Worm (Caenorhabditis elegans): ENCODE data around the gene igdb-3.

igdb-3 gene

DNA sequence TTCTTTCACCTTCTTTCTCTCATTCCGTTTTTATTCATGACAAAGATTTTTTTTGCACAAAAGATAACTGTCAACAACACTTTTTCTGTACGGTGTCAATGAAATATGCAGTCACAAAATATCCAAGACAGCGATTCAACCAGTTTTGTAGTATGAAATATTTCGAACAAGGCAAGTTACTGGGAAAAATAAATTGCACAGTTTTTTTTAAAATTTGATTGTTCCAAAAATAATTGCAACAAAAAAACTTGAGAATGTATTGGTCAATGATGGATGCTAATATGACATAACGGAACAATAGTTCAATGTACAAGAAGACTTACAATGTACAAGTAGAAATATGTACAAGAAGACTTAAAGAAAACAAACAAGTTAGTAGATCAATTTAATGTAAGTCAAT, 39.5 kb upstream of the igdb-3 start:
- no peak for TF ChIP-seq ceh-22 (tag; optimal IDR thresholded peaks at IDR 0.05)
- no peak for TF ChIP-seq che-1 (tag; optimal IDR thresholded peaks at IDR 0.05)
- TF ChIP-seq Y22D7AL.16 (tag; optimal IDR thresholded peaks at IDR 0.05) = no peak
- no peak for TF ChIP-seq zip-5 (tag; optimal IDR thresholded peaks at IDR 0.05)
- TF ChIP-seq ceh-31 (tag; optimal IDR thresholded peaks at IDR 0.05) = no peak
- TF ChIP-seq pha-2 (tag; optimal IDR thresholded peaks at IDR 0.05) = no peak
- TF ChIP-seq unc-55 (GFP tag; optimal IDR thresholded peaks at IDR 0.05) = no peak
- TF ChIP-seq fkh-6 (tag; optimal IDR thresholded peaks at IDR 0.05) = no peak
- TF ChIP-seq ceh-30 (tag; optimal IDR thresholded peaks at IDR 0.05) = no peak
- no peak for TF ChIP-seq ets-4 (tag; optimal IDR thresholded peaks at IDR 0.05)
- no peak for TF ChIP-seq pha-4 (tag; optimal IDR thresholded peaks at IDR 0.05)
- TF ChIP-seq K02D7.2 (tag; optimal IDR thresholded peaks at IDR 0.05) = no peak
- TF ChIP-seq ztf-16 (tag; optimal IDR thresholded peaks at IDR 0.05) = no peak
- TF ChIP-seq sdc-2 (tag; optimal IDR thresholded peaks at IDR 0.05) = no peak
- no peak for TF ChIP-seq ceh-2 (tag; optimal IDR thresholded peaks at IDR 0.05)
- no peak for TF ChIP-seq pat-9 (tag; optimal IDR thresholded peaks at IDR 0.05)
- TF ChIP-seq gmeb-2 (tag; optimal IDR thresholded peaks at IDR 0.05) = no peak
- TF ChIP-seq pax-1 (tag; optimal IDR thresholded peaks at IDR 0.05) = no peak
- no peak for TF ChIP-seq T23F11.4 (GFP tag; optimal IDR thresholded peaks at IDR 0.05)
- no peak for TF ChIP-seq hlh-15 (tag; optimal IDR thresholded peaks at IDR 0.05)

DNA sequence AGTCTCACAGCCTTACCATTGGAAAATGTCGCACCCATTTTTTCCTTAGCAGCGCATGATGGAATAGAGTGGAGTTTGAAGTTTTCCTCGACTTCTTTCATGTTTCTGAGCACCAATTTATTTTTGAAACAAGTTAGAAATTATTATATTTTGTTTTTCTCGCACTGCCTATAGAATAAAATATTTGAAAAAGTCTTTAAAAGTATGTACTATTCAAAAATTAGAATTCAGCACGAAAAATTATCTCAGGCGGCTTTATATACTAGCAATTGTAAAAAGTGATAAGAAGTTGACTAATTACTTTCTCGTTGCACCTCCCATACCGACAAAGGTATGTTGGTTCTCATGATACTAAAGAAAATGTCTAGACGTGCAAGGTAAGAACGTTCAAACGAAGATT, 38.3 kb upstream of the igdb-3 start, which contains the start of gene C03B1.9:
C03B1.9 (minus strand) TSS at position 101 of the 400 bp plus-strand sequence.
- no peak for TF ChIP-seq ttx-3 (tag; optimal IDR thresholded peaks at IDR 0.05)

DNA sequence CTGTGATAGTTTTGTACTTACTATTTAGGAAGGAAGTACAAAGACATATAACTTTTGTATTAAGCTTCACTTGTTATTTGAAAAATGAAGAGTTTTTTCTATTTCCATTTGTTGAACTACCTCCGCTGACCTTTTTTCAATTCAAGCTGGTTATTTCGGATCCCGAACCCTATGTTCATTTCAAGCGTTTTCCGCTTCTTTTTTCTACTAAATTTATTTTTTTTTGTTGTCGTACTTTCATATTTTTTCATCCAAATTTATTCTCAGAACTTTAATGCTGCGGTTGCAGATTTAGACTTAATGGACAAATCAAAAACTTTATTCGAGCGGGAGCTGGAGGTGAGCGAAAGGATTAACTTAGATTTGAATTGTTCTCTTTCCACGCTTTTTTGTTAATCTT, 35.3 kb upstream of the igdb-3 start, which contains the start of gene C03B1.6:
C03B1.6 (plus strand) TSS at position 301 of the 400 bp plus-strand sequence.
- TF ChIP-seq ceh-24 (tag; optimal IDR thresholded peaks at IDR 0.05) (no peak), ceh-31 (tag; optimal IDR thresholded peaks at IDR 0.05) (no peak), dmd-4 (tag; optimal IDR thresholded peaks at IDR 0.05; ENCODE audit: borderline replicate concordance) (no peak), hlh-6 (tag; optimal IDR thresholded peaks at IDR 0.05) (no peak), nhr-11 (tag; optimal IDR thresholded peaks at IDR 0.05) (no peak), hlh-8 (tag; optimal IDR thresholded peaks at IDR 0.05) (no peak)

DNA sequence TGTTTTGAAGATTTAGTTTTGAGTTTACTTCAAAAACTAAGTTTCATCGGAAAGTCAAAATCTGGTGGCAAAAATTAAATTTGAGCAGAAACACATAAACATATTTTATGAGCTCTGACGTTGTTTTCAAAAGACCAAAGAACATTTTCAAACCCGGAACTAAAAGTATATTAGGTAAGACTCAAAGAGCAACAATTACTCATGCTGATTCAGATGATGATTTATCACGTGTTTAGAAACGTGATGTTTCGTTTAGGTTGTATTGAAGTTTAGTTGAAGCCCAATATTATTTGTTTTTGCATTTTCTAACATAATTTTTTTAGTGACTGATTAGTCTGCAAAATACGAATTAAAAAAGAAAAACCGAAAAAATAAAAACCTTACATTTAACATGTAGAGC, 31.5 kb upstream of the igdb-3 start:
- TF ChIP-seq unc-42 (tag; optimal IDR thresholded peaks at IDR 0.05) (no peak), sox-2 (GFP tag; IDR thresholded peaks at IDR 0.05) (no peak)

DNA sequence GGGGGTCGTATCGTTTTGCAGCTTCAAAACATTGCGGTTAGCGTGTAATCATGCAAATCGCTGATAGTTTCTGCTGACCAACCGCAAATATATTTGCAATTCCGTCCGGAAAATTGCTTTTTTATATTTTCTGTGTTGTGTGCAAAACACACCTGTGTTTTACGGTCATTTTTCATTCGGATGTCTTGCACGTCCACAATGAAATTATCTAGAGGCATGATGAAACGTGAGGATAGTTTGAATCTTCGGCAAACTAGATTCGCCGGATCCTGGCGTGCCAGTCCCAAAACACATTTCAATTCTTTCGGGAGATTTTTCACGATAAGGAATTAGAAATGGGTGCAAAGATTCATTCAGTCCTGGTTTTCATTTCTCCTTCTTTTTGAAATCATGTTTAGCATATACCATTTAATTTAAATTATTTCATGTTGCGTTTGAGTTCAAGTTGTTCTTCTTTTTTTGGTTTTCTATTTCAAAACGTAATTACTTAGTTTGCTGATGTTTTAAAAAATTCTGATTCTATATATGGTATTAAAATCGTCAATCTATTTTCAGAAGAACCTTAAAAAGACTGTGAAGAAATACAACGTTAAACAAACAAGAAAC, 30.2 kb upstream of the igdb-3 start, which contains the start of gene C03B1.5:
C03B1.5 (plus strand) TSS at position 556 of the 606 bp plus-strand sequence.
- no peak for TF ChIP-seq ceh-2 (tag; optimal IDR thresholded peaks at IDR 0.05)
- TF ChIP-seq F13H6.1 (tag; optimal IDR thresholded peaks at IDR 0.05) = no peak
- TF ChIP-seq hlh-30 (tag; optimal IDR thresholded peaks at IDR 0.05; ENCODE audit: insufficient read depth) = no peak
- TF ChIP-seq fkh-6 (tag; optimal IDR thresholded peaks at IDR 0.05) = no peak
- TF ChIP-seq ceh-6 (GFP tag; optimal IDR thresholded peaks at IDR 0.05) = no peak
- no peak for TF ChIP-seq unc-86 (tag; optimal IDR thresholded peaks at IDR 0.05)
- no peak for TF ChIP-seq hlh-15 (tag; optimal IDR thresholded peaks at IDR 0.05)
- no peak for TF ChIP-seq elt-2 (tag; optimal IDR thresholded peaks at IDR 0.05)
- no peak for TF ChIP-seq pat-9 (tag; optimal IDR thresholded peaks at IDR 0.05)
- no peak for TF ChIP-seq ceh-22 (tag; optimal IDR thresholded peaks at IDR 0.05)

DNA sequence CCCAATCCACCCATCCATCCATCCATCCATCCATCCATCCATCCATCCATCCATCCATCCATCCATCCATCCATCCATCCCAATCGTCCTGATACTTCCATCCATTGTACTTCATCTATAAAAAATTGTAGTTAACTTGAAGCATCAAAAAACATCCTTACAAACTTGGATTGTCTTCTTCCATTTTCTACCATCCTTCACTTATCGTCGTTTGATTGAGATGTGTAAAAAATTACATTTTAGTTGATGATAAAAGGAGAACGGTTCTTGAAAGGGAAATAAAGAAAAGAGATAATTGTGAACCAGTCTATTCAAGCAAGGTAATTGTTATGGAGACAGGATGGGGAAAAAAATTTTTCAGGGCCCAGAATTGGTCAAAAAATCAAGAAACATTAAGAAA, 27.5 kb upstream of the igdb-3 start, which contains the start of gene C03B1.10:
C03B1.10 (minus strand) TSS at position 101 of the 400 bp plus-strand sequence.
- TF ChIP-seq hlh-15 (tag; optimal IDR thresholded peaks at IDR 0.05) (no peak), lin-11 (tag; optimal IDR thresholded peaks at IDR 0.05) (no peak), pros-1 (tag; optimal IDR thresholded peaks at IDR 0.05) (no peak), pax-1 (tag; optimal IDR thresholded peaks at IDR 0.05) (no peak), npax-4 (tag; optimal IDR thresholded peaks at IDR 0.05) (no peak)
